Fruit fly (Drosophila melanogaster) whole organism, embryonic: Measurements from ENCODE around the gene Pex10.

Source experiments
- CG10147 ChIP-seq: fragments of 200-800 bp; sonication (Bioruptor generic); optimal IDR thresholded peaks from 2 replicates; lab custom pipeline; 2019; ENCODE audit warnings: missing biosample characterization, mild to moderate bottlenecking, missing genetic modification characterization, moderate library complexity
- CG10267 ChIP-seq: fragments of 200-800 bp; sonication (Bioruptor generic); optimal IDR thresholded peaks from 2 replicates; lab custom pipeline; 2018; ENCODE audit warnings: missing biosample characterization, mild to moderate bottlenecking, missing genetic modification characterization, moderate library complexity
- CG10462 ChIP-seq: fragments of 200-800 bp; sonication (Bioruptor generic); optimal IDR thresholded peaks from 2 replicates; lab custom pipeline; 2016; ENCODE audit warnings: missing biosample characterization, missing genetic modification characterization
- CG11695 ChIP-seq: fragments of 200-800 bp; sonication (Bioruptor generic); IDR thresholded peaks from 3 replicates; pipeline ENCODE4 v1.3.6; 2022; ENCODE audit warnings: missing biosample characterization, missing genetic modification characterization
- CG12155 ChIP-seq: fragments of 200-800 bp; sonication (Bioruptor generic); optimal IDR thresholded peaks from 3 replicates; lab custom pipeline; 2016; ENCODE audit warnings: missing biosample characterization, missing genetic modification characterization
- CG12769 ChIP-seq: fragments of 200-800 bp; sonication (Bioruptor generic); optimal IDR thresholded peaks from 2 replicates; lab custom pipeline; 2019; ENCODE audit warnings: missing biosample characterization, mild to moderate bottlenecking, missing genetic modification characterization, moderate library complexity
- CG13624 ChIP-seq: fragments of 200-800 bp; sonication (Bioruptor generic); optimal IDR thresholded peaks from 2 replicates; lab custom pipeline; 2016; ENCODE audit warnings: missing biosample characterization, missing genetic modification characterization
- CG15514 ChIP-seq: fragments of 200-800 bp; sonication (Bioruptor generic); optimal IDR thresholded peaks from 3 replicates; lab custom pipeline; 2017; ENCODE audit warnings: missing biosample characterization, missing genetic modification characterization, mild to moderate bottlenecking, moderate library complexity, missing genetic modification reagents
- CG15696 ChIP-seq: fragments of 200-800 bp; sonication (Bioruptor generic); optimal IDR thresholded peaks from 2 replicates; lab custom pipeline; 2019; ENCODE audit warnings: missing biosample characterization, mild to moderate bottlenecking, missing genetic modification characterization, moderate library complexity
- CG1602 ChIP-seq: fragments of 200-800 bp; sonication (Bioruptor generic); optimal IDR thresholded peaks from 3 replicates; lab custom pipeline; 2016; ENCODE audit warnings: missing biosample characterization, missing genetic modification characterization
- CG1647 ChIP-seq: fragments of 200-800 bp; sonication (Bioruptor generic); optimal IDR thresholded peaks from 3 replicates; lab custom pipeline; 2016; ENCODE audit warnings: missing biosample characterization, missing genetic modification characterization
- CG17328 ChIP-seq: fragments of 200-800 bp; sonication (Bioruptor generic); IDR thresholded peaks from 2 replicates; pipeline ENCODE4 v1.3.6; 2022; ENCODE audit warnings: missing biosample characterization, missing genetic modification characterization
- CG1792 ChIP-seq: fragments of 200-800 bp; sonication (Bioruptor generic); optimal IDR thresholded peaks from 2 replicates; lab custom pipeline; 2016; ENCODE audit warnings: missing biosample characterization, missing genetic modification characterization
- CG1832 ChIP-seq: fragments of 200-800 bp; sonication (Bioruptor generic); optimal IDR thresholded peaks from 2 replicates; lab custom pipeline; 2017; ENCODE audit warnings: missing biosample characterization, mild to moderate bottlenecking, missing genetic modification characterization, inconsistent platforms
- CG2678 ChIP-seq: fragments of 200-800 bp; sonication (Bioruptor generic); optimal IDR thresholded peaks from 3 replicates; lab custom pipeline; 2019; ENCODE audit warnings: missing biosample characterization, mild to moderate bottlenecking, missing genetic modification characterization, moderate library complexity
- CG30020 ChIP-seq: fragments of 200-800 bp; optimal IDR thresholded peaks from 2 replicates; lab custom pipeline; 2019; ENCODE audit warnings: missing biosample characterization, mild to moderate bottlenecking, missing genetic modification characterization, moderate library complexity
- CG30431 ChIP-seq: fragments of 200-800 bp; sonication (Bioruptor generic); optimal IDR thresholded peaks from 2 replicates; lab custom pipeline; 2017; ENCODE audit warnings: missing biosample characterization, missing genetic modification characterization
- CG34422 ChIP-seq: fragments of 200-800 bp; sonication (Bioruptor generic); IDR thresholded peaks from 3 replicates; pipeline ENCODE4 v1.3.6; 2022; ENCODE audit warnings: missing biosample characterization, missing genetic modification characterization
- CG6813 ChIP-seq: fragments of 200-800 bp; sonication (Bioruptor generic); optimal IDR thresholded peaks from 2 replicates; lab custom pipeline; 2017; ENCODE audit warnings: missing biosample characterization, missing genetic modification characterization, mild to moderate bottlenecking, moderate library complexity, missing genetic modification reagents
- CG7271 ChIP-seq: fragments of 200-800 bp; sonication (Bioruptor generic); optimal IDR thresholded peaks from 2 replicates; lab custom pipeline; 2018; ENCODE audit warnings: missing biosample characterization, mild to moderate bottlenecking, missing genetic modification characterization, moderate library complexity
- CG7372 ChIP-seq: fragments of 200-800 bp; sonication (Bioruptor generic); IDR thresholded peaks from 2 replicates; pipeline ENCODE4 v1.3.6; 2022; ENCODE audit warnings: missing biosample characterization, missing genetic modification characterization
- CG9437 ChIP-seq: fragments of 200-800 bp; sonication (Bioruptor generic); optimal IDR thresholded peaks from 2 replicates; lab custom pipeline; 2018; ENCODE audit warnings: missing biosample characterization, mild to moderate bottlenecking, missing genetic modification characterization
- Chrac-16 ChIP-seq: fragments of 200-800 bp; sonication (Bioruptor generic); optimal IDR thresholded peaks from 3 replicates; lab custom pipeline; 2016; ENCODE audit warnings: missing biosample characterization, missing genetic modification characterization
- Dek ChIP-seq: fragments of 200-800 bp; sonication (Bioruptor generic); optimal IDR thresholded peaks from 3 replicates; lab custom pipeline; 2019; ENCODE audit warnings: missing biosample characterization, mild to moderate bottlenecking, missing genetic modification characterization, moderate library complexity
- H2.0 ChIP-seq: fragments of 200-800 bp; sonication (Bioruptor generic); IDR thresholded peaks from 2 replicates; pipeline ENCODE4 v1.3.6; 2022; ENCODE audit warnings: missing biosample characterization, missing genetic modification characterization
- Mad ChIP-seq: fragments of 200-800 bp; sonication (Bioruptor generic); optimal IDR thresholded peaks from 2 replicates; lab custom pipeline; 2016; ENCODE audit warnings: missing biosample characterization, missing genetic modification characterization
- Meics ChIP-seq: fragments of 200-800 bp; sonication (Bioruptor generic); optimal IDR thresholded peaks from 2 replicates; lab custom pipeline; 2017; ENCODE audit warnings: missing biosample characterization, mild to moderate bottlenecking, missing genetic modification characterization
- Nf-YA ChIP-seq: fragments of 200-800 bp; sonication (Bioruptor generic); IDR thresholded peaks from 2 replicates; pipeline ENCODE4 v1.3.6; 2022; ENCODE audit warnings: missing biosample characterization, missing genetic modification characterization
- ab ChIP-seq: fragments of 200-800 bp; sonication (Bioruptor generic); optimal IDR thresholded peaks from 2 replicates; lab custom pipeline; 2016; ENCODE audit warnings: missing biosample characterization, missing genetic modification characterization
- aop ChIP-seq: fragments of 200-800 bp; sonication (Bioruptor generic); IDR thresholded peaks from 2 replicates; pipeline ENCODE4 v1.3.6; 2022; ENCODE audit warnings: missing biosample characterization, missing genetic modification characterization
- cg ChIP-seq: fragments of 200-800 bp; sonication (Bioruptor generic); optimal IDR thresholded peaks from 3 replicates; lab custom pipeline; 2019; ENCODE audit warnings: missing biosample characterization, mild to moderate bottlenecking, missing genetic modification characterization, moderate library complexity
- cwo ChIP-seq: fragments of 200-800 bp; sonication (Bioruptor generic); optimal IDR thresholded peaks from 3 replicates; lab custom pipeline; 2017; ENCODE audit warnings: missing biosample characterization, missing genetic modification characterization, mild to moderate bottlenecking, moderate library complexity, missing genetic modification reagents
- dysf ChIP-seq: fragments of 200-800 bp; sonication (Bioruptor generic); IDR thresholded peaks from 3 replicates; pipeline ENCODE4 v1.3.6; 2022; ENCODE audit warnings: missing biosample characterization, missing genetic modification characterization
- gcm ChIP-seq: fragments of 200-800 bp; sonication (Bioruptor generic); optimal IDR thresholded peaks from 2 replicates; lab custom pipeline; 2019; ENCODE audit warnings: missing biosample characterization, mild to moderate bottlenecking, missing genetic modification characterization, moderate library complexity
- ind ChIP-seq: fragments of 200-800 bp; sonication (Bioruptor generic); optimal IDR thresholded peaks from 3 replicates; lab custom pipeline; 2016; ENCODE audit warnings: missing biosample characterization, missing genetic modification characterization
- jigr1 ChIP-seq: fragments of 200-800 bp; sonication (Bioruptor generic); IDR thresholded peaks from 3 replicates; pipeline ENCODE4 v1.3.6; 2022; ENCODE audit warnings: missing biosample characterization, missing genetic modification characterization
- kah ChIP-seq: fragments of 200-800 bp; sonication (Bioruptor generic); optimal IDR thresholded peaks from 2 replicates; lab custom pipeline; 2018; ENCODE audit warnings: missing biosample characterization, mild to moderate bottlenecking, missing genetic modification characterization
- kay ChIP-seq: fragments of 200-800 bp; sonication (Bioruptor generic); optimal IDR thresholded peaks from 2 replicates; lab custom pipeline; 2016; ENCODE audit warnings: missing biosample characterization, missing genetic modification characterization
- lbe ChIP-seq: fragments of 200-800 bp; sonication (Bioruptor generic); optimal IDR thresholded peaks from 2 replicates; lab custom pipeline; 2016; ENCODE audit warnings: missing biosample characterization, mild to moderate bottlenecking, missing genetic modification characterization
- lilli ChIP-seq: fragments of 200-800 bp; sonication (Bioruptor generic); optimal IDR thresholded peaks from 3 replicates; lab custom pipeline; 2016; ENCODE audit warnings: missing biosample characterization, missing genetic modification characterization
- maf-S ChIP-seq: fragments of 200-800 bp; sonication (Bioruptor generic); optimal IDR thresholded peaks from 2 replicates; lab custom pipeline; 2016; ENCODE audit warnings: missing biosample characterization, missing genetic modification characterization
- p53 ChIP-seq: fragments of 200-800 bp; sonication (Bioruptor generic); optimal IDR thresholded peaks from 2 replicates; lab custom pipeline; 2016; ENCODE audit warnings: missing biosample characterization, missing genetic modification characterization
- prd ChIP-seq, 3 experiments: fragments of >200 bp in 2 of 3; fragments of 200-800 bp in 1 of 3; sonication (Bioruptor generic) in 1 of 3; optimal IDR thresholded peaks in 2 of 3; IDR thresholded peaks in 1 of 3; 2 replicates in 2 of 3; 3 replicates in 1 of 3; pipeline versions ENCODE4 v1.3.6 to Lab custom; 2017 to 2022; ENCODE audit warnings: missing biosample characterization in 1 of 3, missing genetic modification characterization in 1 of 3
- sens-2 ChIP-seq: fragments of 200-800 bp; sonication (Bioruptor generic); IDR thresholded peaks from 2 replicates; pipeline ENCODE4 v1.3.6; 2022; ENCODE audit warnings: missing biosample characterization, missing genetic modification characterization
- zen ChIP-seq: fragments of 200-800 bp; sonication (Bioruptor generic); optimal IDR thresholded peaks from 3 replicates; lab custom pipeline; 2018; ENCODE audit warnings: missing biosample characterization, mild to moderate bottlenecking, missing genetic modification characterization, moderate library complexity
- zfh1 ChIP-seq: fragments of 200-800 bp; sonication (Bioruptor generic); IDR thresholded peaks from 3 replicates; pipeline ENCODE4 v1.3.6; 2022; ENCODE audit warnings: missing biosample characterization, missing genetic modification characterization

Gene Pex10

DNA sequence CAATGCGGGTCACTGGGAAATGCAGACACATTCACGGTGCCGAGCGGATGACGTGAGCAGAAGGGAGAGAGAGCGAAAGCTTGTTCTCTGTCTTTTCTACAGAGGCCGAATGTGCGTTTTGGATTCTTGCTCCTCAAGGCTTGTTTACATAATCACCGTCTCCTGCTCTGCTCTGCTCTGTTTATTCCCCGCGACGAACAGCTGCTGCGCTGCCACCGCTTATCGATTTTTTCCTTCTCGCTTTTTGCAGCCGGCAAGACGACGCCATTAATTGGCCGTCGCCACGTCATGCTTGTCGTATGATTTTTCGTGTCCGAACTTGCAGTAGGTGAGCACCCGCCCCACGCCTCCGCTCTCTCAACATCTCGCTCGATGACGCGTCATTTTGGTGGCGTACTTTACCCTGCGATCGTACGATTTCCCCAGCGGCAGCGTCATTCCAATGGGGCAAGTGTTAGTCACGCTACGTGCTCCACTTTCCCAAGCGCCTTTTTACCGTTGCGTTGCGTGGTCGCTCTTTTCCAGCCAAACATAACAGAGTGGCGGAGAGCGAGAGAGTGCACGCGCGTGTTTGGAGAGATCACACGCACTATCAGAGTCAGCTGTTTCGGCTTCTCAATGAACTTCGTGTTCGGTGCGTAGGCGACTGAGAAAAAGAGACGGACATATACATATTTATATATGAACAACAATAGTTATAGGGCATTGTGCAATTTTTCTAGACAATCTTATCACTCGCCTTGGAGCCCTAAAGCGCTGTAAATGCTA lies 11.5 kb upstream of the Pex10 start (continued):
- TF ChIP-seq CG34422 (GFP tag; lab: Robert Waterston, UW) = peak; percentile 12; the same call in 1 of the 3 replicates
- no peak for TF ChIP-seq CG13624 (GFP tag; lab: Kevin White, UChicago)
- TF ChIP-seq CG9437 = peak; percentile 84
- peak; percentile 12 for TF ChIP-seq lbe (GFP tag; lab: Kevin White, UChicago)
- peak; percentile 20 for TF ChIP-seq CG12769
- TF ChIP-seq CG15514 = peak; percentile 19
- peak; percentile 18 for TF ChIP-seq CG10462
- 0 out of 2 replicates have a peak, but pooled peaks have one; percentile 5 for TF ChIP-seq sens-2 (GFP tag; lab: Robert Waterston, UW)
- TF ChIP-seq CG6813 (GFP tag; lab: Kevin White, UChicago) = peak; percentile 18
- no peak for TF ChIP-seq Mad (GFP tag; lab: Kevin White, UChicago)
- peak; percentile 11 for TF ChIP-seq CG1832 (GFP tag; lab: Kevin White, UChicago)
- peak; percentile 12 for TF ChIP-seq CG1792 (GFP tag; lab: Kevin White, UChicago)
- peak; percentile 40 for TF ChIP-seq gcm (GFP tag; lab: Kevin White, UChicago)
- TF ChIP-seq CG30020 (tag; lab: Kevin White, UChicago) = no peak
- peak; percentile 40 for TF ChIP-seq Meics (GFP tag; lab: Kevin White, UChicago)
- peak; percentile 45 for TF ChIP-seq kay (GFP tag; lab: Kevin White, UChicago)
- TF ChIP-seq CG2678 (tag; lab: Kevin White, UChicago) = peak; percentile 0

dm6 chr3L:1547117-1547507 lies 10.9 kb upstream of the Pex10 start:
- TF ChIP-seq cg = no peak
- peak; percentile 6 for TF ChIP-seq cwo
- TF ChIP-seq ab (GFP tag; lab: Kevin White, UChicago) = no peak
- TF ChIP-seq Chrac-16 (GFP tag; lab: Kevin White, UChicago) = no peak
- 0 out of 2 replicates have a peak, but pooled peaks have one; percentile 17 for TF ChIP-seq Nf-YA (GFP tag; lab: Robert Waterston, UW)
- no peak for TF ChIP-seq CG10147 (GFP tag; lab: Kevin White, UChicago)
- TF ChIP-seq zfh1 (GFP tag; lab: Robert Waterston, UW) = no peak
- TF ChIP-seq maf-S (GFP tag; lab: Kevin White, UChicago) = no peak

dm6 chr3L:1548345-1548970 lies 9.6 kb upstream of the Pex10 start:
- TF ChIP-seq kay (GFP tag; lab: Kevin White, UChicago) (peak; percentile 49), CG1647 (GFP tag; lab: Kevin White, UChicago) (peak; percentile 20), CG30431 (GFP tag; lab: Kevin White, UChicago) (no peak), CG15696 (tag; lab: Kevin White, UChicago) (peak; percentile 23), aop (GFP tag; lab: Robert Waterston, UW) (no peak), ind (GFP tag; lab: Kevin White, UChicago) (peak; percentile 62), CG1602 (GFP tag; lab: Kevin White, UChicago) (peak; percentile 43), CG11695 (GFP tag; lab: Robert Waterston, UW) (0 out of 3 replicates have a peak, but pooled peaks have one; percentile 35), lilli (GFP tag; lab: Kevin White, UChicago) (peak; percentile 77), CG7271 (no peak), CG7372 (GFP tag; lab: Robert Waterston, UW) (0 out of 2 replicates have a peak, but pooled peaks have one; percentile 9), kah (GFP tag; lab: Kevin White, UChicago) (no peak), CG17328 (GFP tag; lab: Robert Waterston, UW) (peak; percentile 55), prd (optimal IDR thresholded peaks at IDR 0.05; lab: Kevin White, UChicago) (no peak), prd (GFP tag; IDR thresholded peaks at IDR 0.05; lab: Robert Waterston, UW) (peak; percentile 51; the same call in 2 of the 3 replicates), CG12155 (peak; percentile 65), CG10267 (tag; lab: Kevin White, UChicago) (peak; percentile 34), dysf (GFP tag; lab: Robert Waterston, UW) (peak; percentile 73), jigr1 (GFP tag; lab: Robert Waterston, UW) (no peak), zen (tag; lab: Kevin White, UChicago) (peak; percentile 25), Dek (peak; percentile 70), H2.0 (GFP tag; lab: Robert Waterston, UW) (peak; percentile 40; the same call in 1 of the 2 replicates), p53 (GFP tag; lab: Kevin White, UChicago) (no peak)
